Fruit fly (Drosophila melanogaster) whole organism, wandering third instar larva: ENCODE data around the gene JMJD7.

Source experiments
- Abd-B ChIP-seq: fragments of >200 bp; optimal IDR thresholded peaks from 2 replicates; lab custom pipeline; 2017; ENCODE audit warnings: missing biosample characterization, missing genetic modification characterization
- CG32264 ChIP-seq: fragments of 200-800 bp; sonication (Bioruptor generic); optimal IDR thresholded peaks from 2 replicates; lab custom pipeline; 2016; ENCODE audit warnings: missing biosample characterization, missing genetic modification characterization
- CG9705 ChIP-seq: fragments of 200-800 bp; sonication (Bioruptor generic); optimal IDR thresholded peaks from 2 replicates; lab custom pipeline; 2018; ENCODE audit warnings: missing biosample characterization, mild to moderate bottlenecking, missing genetic modification characterization
- CrebA ChIP-seq: fragments of 200-800 bp; sonication (Bioruptor generic); optimal IDR thresholded peaks from 2 replicates; lab custom pipeline; 2016; ENCODE audit warnings: missing biosample characterization, mild to moderate bottlenecking, missing genetic modification characterization, borderline replicate concordance
- Dfd ChIP-seq: fragments of >200 bp; optimal IDR thresholded peaks from 2 replicates; lab custom pipeline; 2017; ENCODE audit warnings: missing biosample characterization, missing genetic modification characterization
- Dif ChIP-seq: fragments of 200-275, 200-300 bp; sonication (Bioruptor generic); optimal IDR thresholded peaks from 2 replicates; lab custom pipeline; 2018; ENCODE audit warnings: missing biosample characterization, missing genetic modification characterization; ENCODE audit not compliant: partially characterized antibody
- GATAd ChIP-seq: sonication (Bioruptor generic); optimal IDR thresholded peaks from 2 replicates; lab custom pipeline; 2016; ENCODE audit warnings: missing biosample characterization, missing genetic modification characterization
- HLH106 ChIP-seq: fragments of 200-800 bp; optimal IDR thresholded peaks from 3 replicates; lab custom pipeline; 2019; ENCODE audit warnings: missing biosample characterization, mild to moderate bottlenecking, missing genetic modification characterization, moderate library complexity
- Hnf4 ChIP-seq: fragments of 200-800 bp; sonication (Bioruptor generic); optimal IDR thresholded peaks from 2 replicates; lab custom pipeline; 2016; ENCODE audit warnings: missing biosample characterization, mild to moderate bottlenecking, missing genetic modification characterization
- Hr78 ChIP-seq: fragments of >200 bp; optimal IDR thresholded peaks from 2 replicates; lab custom pipeline; 2017; ENCODE audit warnings: missing biosample characterization, missing genetic modification characterization
- Hr83 ChIP-seq: fragments of 200-300 bp; sonication (Bioruptor generic); optimal IDR thresholded peaks from 2 replicates; lab custom pipeline; 2016; ENCODE audit warnings: missing biosample characterization, mild to moderate bottlenecking, missing genetic modification characterization, moderate library complexity; ENCODE audit not compliant: poor library complexity, severe bottlenecking
- Jra ChIP-seq: sonication (Bioruptor generic); optimal IDR thresholded peaks from 2 replicates; lab custom pipeline; 2016; ENCODE audit warnings: missing biosample characterization, missing genetic modification characterization
- Mio ChIP-seq: sonication (Bioruptor generic); optimal IDR thresholded peaks from 2 replicates; lab custom pipeline; 2016; ENCODE audit warnings: missing biosample characterization, missing genetic modification characterization
- Myc ChIP-seq: fragments of >200 bp; optimal IDR thresholded peaks from 2 replicates; lab custom pipeline; 2017
- N ChIP-seq: fragments of >200 bp; optimal IDR thresholded peaks from 2 replicates; lab custom pipeline; 2018; ENCODE audit warnings: missing biosample characterization, missing external identifiers, missing genetic modification characterization
- OdsH ChIP-seq: fragments of 200-800 bp; sonication (Bioruptor generic); optimal IDR thresholded peaks from 2 replicates; lab custom pipeline; 2016; ENCODE audit warnings: missing biosample characterization, mild to moderate bottlenecking, missing genetic modification characterization
- Rel ChIP-seq, 2 experiments: fragments of 200-800 bp; sonication (Bioruptor generic) in 1 of 2; optimal IDR thresholded peaks; 2 replicates in 1 of 2; 3 replicates in 1 of 2; lab custom pipeline; 2016 to 2019; ENCODE audit warnings: mild to moderate bottlenecking in 2 of 2, missing biosample characterization in 2 of 2, missing genetic modification characterization in 2 of 2, moderate library complexity in 1 of 2
- Sp1 ChIP-seq: fragments of 200-800 bp; sonication (Bioruptor generic); optimal IDR thresholded peaks from 3 replicates; lab custom pipeline; 2019; ENCODE audit warnings: missing biosample characterization, mild to moderate bottlenecking, missing genetic modification characterization, moderate library complexity
- Vsx2 ChIP-seq: fragments of 200-300, 225-300 bp; sonication (Bioruptor generic); optimal IDR thresholded peaks from 2 replicates; lab custom pipeline; 2018; ENCODE audit warnings: missing biosample characterization, missing genetic modification characterization; ENCODE audit not compliant: partially characterized antibody
- br ChIP-seq: fragments of 200-800 bp; sonication (Bioruptor generic); optimal IDR thresholded peaks from 2 replicates; lab custom pipeline; 2016; ENCODE audit warnings: missing biosample characterization, missing genetic modification characterization
- brk ChIP-seq: fragments of 200-800 bp; sonication (Bioruptor generic); optimal IDR thresholded peaks from 2 replicates; lab custom pipeline; 2016; ENCODE audit warnings: missing biosample characterization, mild to moderate bottlenecking, missing genetic modification characterization
- dl ChIP-seq, 2 experiments: fragments of 175-275, 200-275 bp in 1 of 2; fragments of 200-275 bp in 1 of 2; sonication (Bioruptor generic); optimal IDR thresholded peaks; lab custom pipeline; 2018; ENCODE audit warnings: mild to moderate bottlenecking in 2 of 2, missing biosample characterization in 2 of 2, missing genetic modification characterization in 2 of 2, moderate library complexity in 2 of 2; ENCODE audit not compliant: partially characterized antibody in 2 of 2, insufficient read depth in 1 of 2
- dmrt93B ChIP-seq: fragments of 200-800 bp; sonication (Bioruptor generic); optimal IDR thresholded peaks from 2 replicates; lab custom pipeline; 2018; ENCODE audit warnings: missing biosample characterization, mild to moderate bottlenecking, missing genetic modification characterization
- dsf ChIP-seq: sonication (Bioruptor generic); optimal IDR thresholded peaks from 2 replicates; lab custom pipeline; 2016; ENCODE audit warnings: missing biosample characterization, missing genetic modification characterization, borderline replicate concordance
- ey ChIP-seq: fragments of 200-800 bp; sonication (Bioruptor generic); optimal IDR thresholded peaks from 2 replicates; lab custom pipeline; 2016; ENCODE audit warnings: missing biosample characterization, missing genetic modification characterization
- foxo ChIP-seq, 2 experiments: fragments of 200-800 bp; sonication (Bioruptor generic); optimal IDR thresholded peaks; 2 replicates in 1 of 2; 3 replicates in 1 of 2; lab custom pipeline; 2016 to 2017; ENCODE audit warnings: missing biosample characterization in 2 of 2, missing genetic modification characterization in 2 of 2
- fru ChIP-seq: fragments of 200-800 bp; sonication (Bioruptor generic); optimal IDR thresholded peaks from 3 replicates; lab custom pipeline; 2016; ENCODE audit warnings: missing biosample characterization, mild to moderate bottlenecking, missing genetic modification characterization
- h ChIP-seq: fragments of 200-800 bp; sonication (Bioruptor generic); optimal IDR thresholded peaks from 3 replicates; lab custom pipeline; 2016; ENCODE audit warnings: missing biosample characterization, mild to moderate bottlenecking, missing genetic modification characterization
- jim ChIP-seq: fragments of 175-275, 200-325 bp; sonication (Bioruptor generic); optimal IDR thresholded peaks from 2 replicates; lab custom pipeline; 2016; ENCODE audit warnings: missing biosample characterization, mild to moderate bottlenecking, missing genetic modification characterization
- lola ChIP-seq: fragments of >200 bp; optimal IDR thresholded peaks from 2 replicates; lab custom pipeline; 2017; ENCODE audit warnings: missing biosample characterization, missing genetic modification characterization
- pan ChIP-seq: fragments of >200 bp; optimal IDR thresholded peaks from 2 replicates; lab custom pipeline; 2017
- psq ChIP-seq: fragments of 200-800 bp; sonication (Bioruptor generic); optimal IDR thresholded peaks from 3 replicates; lab custom pipeline; 2017; ENCODE audit warnings: missing biosample characterization, mild to moderate bottlenecking, missing genetic modification characterization, moderate library complexity
- rgr ChIP-seq: fragments of 200-800 bp; sonication (Bioruptor generic); optimal IDR thresholded peaks from 3 replicates; lab custom pipeline; 2016; ENCODE audit warnings: missing biosample characterization, mild to moderate bottlenecking, missing genetic modification characterization
- sage ChIP-seq: fragments of 200-800 bp; sonication (Bioruptor generic); optimal IDR thresholded peaks from 2 replicates; lab custom pipeline; 2016; ENCODE audit warnings: missing biosample characterization, mild to moderate bottlenecking, missing genetic modification characterization
- sv ChIP-seq: fragments of 200-800 bp; sonication (Bioruptor generic); optimal IDR thresholded peaks from 3 replicates; lab custom pipeline; 2016; ENCODE audit warnings: missing biosample characterization, missing genetic modification characterization
- tai ChIP-seq: sonication (Bioruptor generic); optimal IDR thresholded peaks from 2 replicates; lab custom pipeline; 2016; ENCODE audit warnings: missing biosample characterization, missing genetic modification characterization
- usp ChIP-seq: fragments of >200 bp; optimal IDR thresholded peaks from 2 replicates; lab custom pipeline; 2017; ENCODE audit warnings: missing biosample characterization, missing genetic modification characterization
- woc ChIP-seq: sonication (Bioruptor generic); optimal IDR thresholded peaks from 2 replicates; lab custom pipeline; 2016; ENCODE audit warnings: missing biosample characterization, mild to moderate bottlenecking, missing genetic modification characterization

JMJD7 gene

DNA sequence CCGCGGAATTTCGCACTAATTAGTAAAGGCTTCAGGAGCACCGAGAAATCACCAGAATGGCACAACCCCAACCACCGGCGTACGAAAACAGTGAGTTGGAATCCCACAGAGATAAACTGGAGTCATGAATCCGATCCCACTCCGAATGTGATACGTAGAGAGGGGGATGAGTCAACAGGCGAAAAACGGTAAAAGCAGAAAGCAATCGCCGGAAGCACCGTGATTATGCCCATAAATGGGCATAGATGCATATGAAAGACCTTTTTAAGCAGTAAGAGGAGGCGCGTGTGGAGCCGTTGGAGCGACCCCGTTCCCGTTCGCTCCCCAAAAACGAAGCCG is 37.2 kb downstream of the JMJD7 start:
- TF ChIP-seq usp (GFP tag; lab: Kevin White, UChicago) (no peak), jim (GFP tag; lab: Kevin White, UChicago) (no peak), Mio (no peak), CG32264 (GFP tag; lab: Kevin White, UChicago) (no peak)

DNA sequence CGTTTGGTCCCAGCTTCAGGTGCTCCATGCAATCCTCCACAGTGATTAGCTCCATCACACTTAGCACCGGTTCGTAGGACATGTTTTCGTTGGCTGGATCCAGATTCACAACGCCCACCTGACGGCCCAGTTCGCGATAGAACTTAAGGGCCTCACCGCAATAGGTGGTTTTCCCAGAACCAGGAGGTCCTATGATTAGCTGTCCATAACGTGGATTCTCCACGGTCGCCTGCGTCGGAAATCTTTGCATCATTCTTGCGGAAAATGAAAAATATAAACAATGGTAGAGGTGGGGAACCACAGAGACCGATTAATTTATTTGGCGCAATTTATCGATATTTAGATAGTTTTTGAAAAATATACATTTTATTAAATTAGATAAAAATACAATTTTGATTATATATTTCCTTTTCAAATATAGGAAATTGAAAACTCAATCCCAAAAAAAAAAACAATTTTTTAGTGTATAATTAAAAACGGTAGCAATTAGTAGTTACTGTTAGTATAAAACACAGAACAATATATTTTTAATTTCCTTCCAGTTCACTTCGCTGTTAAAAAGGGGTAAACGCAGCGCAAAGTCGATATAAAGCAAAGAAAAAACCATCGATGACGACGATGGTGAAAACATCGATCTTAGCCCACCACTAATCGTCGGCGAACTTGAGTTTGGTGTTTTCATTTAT is 37.7 kb downstream of the JMJD7 start, which contains the start of the genes CG10222 and flr:
Gene CG10222 (minus strand): TSS at position 254 of the 686 bp plus-strand sequence.
Gene flr (plus strand): TSS at position 644 of the 686 bp plus-strand sequence.
- TF ChIP-seq h (GFP tag; lab: Kevin White, UChicago) (peak; percentile 23), Rel (GFP tag; optimal IDR thresholded peaks at IDR 0.05; lab: Kevin White, UChicago) (no peak), Rel (tag; optimal IDR thresholded peaks at IDR 0.05; lab: Kevin White, UChicago) (peak; percentile 78), HLH106 (peak; percentile 31), ey (GFP tag; lab: Kevin White, UChicago) (peak; percentile 25), br (GFP tag; lab: Kevin White, UChicago) (no peak), lola (GFP tag; lab: Kevin White, UChicago) (no peak), CrebA (GFP tag; lab: Kevin White, UChicago) (no peak), Sp1 (GFP tag; lab: Kevin White, UChicago) (no peak), Dfd (GFP tag; lab: Kevin White, UChicago) (no peak), dsf (GFP tag; lab: Kevin White, UChicago) (no peak), foxo (GFP tag; optimal IDR thresholded peaks at IDR 0.05; lab: Kevin White, UChicago) (no peak), tai (no peak), N (GFP tag; lab: Kevin White, UChicago) (no peak), jim (GFP tag; lab: Kevin White, UChicago) (no peak), usp (GFP tag; lab: Kevin White, UChicago) (no peak), dl (GFP tag; optimal IDR thresholded peaks at IDR 0.05; lab: Kevin White, UChicago; ENCODE audit: insufficient read depth in 1 of 2, partially characterized antibody in 2 of 2) (no peak), Dif (GFP tag; lab: Kevin White, UChicago) (no peak), Mio (no peak), woc (GFP tag; lab: Kevin White, UChicago) (no peak), Abd-B (no peak), rgr (peak; percentile 41), Myc (lab: Kevin White, UChicago) (no peak), CG9705 (GFP tag; lab: Kevin White, UChicago) (no peak), Vsx2 (GFP tag; lab: Kevin White, UChicago) (no peak), sage (GFP tag; lab: Kevin White, UChicago) (no peak), Hnf4 (GFP tag; lab: Kevin White, UChicago) (no peak), dmrt93B (GFP tag; lab: Kevin White, UChicago) (no peak), sv (GFP tag; lab: Kevin White, UChicago) (no peak), Hr83 (GFP tag; lab: Kevin White, UChicago) (no peak), psq (GFP tag; lab: Kevin White, UChicago) (peak; percentile 25), brk (GFP tag; lab: Kevin White, UChicago) (no peak), OdsH (GFP tag; lab: Kevin White, UChicago) (peak; percentile 11), GATAd (GFP tag; lab: Kevin White, UChicago) (no peak), Hr78 (GFP tag; lab: Kevin White, UChicago) (no peak), pan (lab: Kevin White, UChicago) (no peak), CG32264 (GFP tag; lab: Kevin White, UChicago) (no peak), fru (GFP tag; lab: Kevin White, UChicago) (peak; percentile 4), Jra (GFP tag; lab: Kevin White, UChicago) (no peak)
